Worm (Caenorhabditis elegans) whole organism, L1 larva: ENCODE results near the gene Y64G10A.2.
A peak's percentile ranks its signal among the peaks of the same experiment; 100 is the strongest.

Experiments
- F16B12.6 ChIP-seq: fragments of 150-350 bp; optimal IDR thresholded peaks from 2 replicates; lab custom pipeline; 2014; ENCODE audit warnings: missing biosample characterization, missing genetic modification characterization
- Y116A8C.19 ChIP-seq: sonication (generic microtip); optimal IDR thresholded peaks from 2 replicates; lab custom pipeline; 2016; ENCODE audit warnings: missing compliant biosample characterization, missing genetic modification characterization, borderline replicate concordance
- aha-1 ChIP-seq: fragments of 150-350 bp; optimal IDR thresholded peaks from 2 replicates; lab custom pipeline; 2014; ENCODE audit warnings: missing biosample characterization, missing genetic modification characterization
- ceh-82 ChIP-seq, 3 experiments: fragments of 150-350 bp in 1 of 3; sonication (generic microtip) in 2 of 3; optimal IDR thresholded peaks; 2 replicates each; lab custom pipeline; 2014 to 2017; ENCODE audit warnings: missing biosample characterization in 3 of 3, missing genetic modification characterization in 3 of 3
- ceh-90 ChIP-seq: sonication (generic microtip); optimal IDR thresholded peaks from 2 replicates; lab custom pipeline; 2016; ENCODE audit warnings: missing genetic modification characterization, missing compliant biosample characterization
- ces-1 ChIP-seq: fragments of 150-350 bp; optimal IDR thresholded peaks from 2 replicates; lab custom pipeline; 2014; ENCODE audit warnings: missing biosample characterization, missing genetic modification reagents, missing genetic modification characterization
- dsc-1 ChIP-seq: sonication (generic microtip); optimal IDR thresholded peaks from 2 replicates; lab custom pipeline; 2016; ENCODE audit warnings: mild to moderate bottlenecking, missing genetic modification characterization, missing compliant biosample characterization
- efl-1 ChIP-seq, 4 experiments: fragments of 150-350 bp; optimal IDR thresholded peaks in 3 of 4; peaks in 1 of 4; 1 replicate in 1 of 4; 2 replicates in 3 of 4; lab custom pipeline; 2014; ENCODE audit warnings: missing biosample characterization in 2 of 4, missing genetic modification characterization in 2 of 4, missing genetic modification reagents in 2 of 4
- egl-27 ChIP-seq, 2 experiments: fragments of 150-350 bp in 1 of 2; sonication (generic microtip); optimal IDR thresholded peaks; 3 replicates each; lab custom pipeline; 2017 to 2018; ENCODE audit warnings: missing biosample characterization in 2 of 2, missing genetic modification characterization in 2 of 2, missing genetic modification reagents in 2 of 2
- elt-2 ChIP-seq: sonication (generic microtip); optimal IDR thresholded peaks from 2 replicates; lab custom pipeline; 2016; ENCODE audit warnings: missing genetic modification characterization, mild to moderate bottlenecking, inconsistent platforms, missing compliant biosample characterization, missing genetic modification reagents
- elt-3 ChIP-seq, 6 experiments: fragments of 150-350 bp in 1 of 6; sonication (generic microtip); optimal IDR thresholded peaks; 2 replicates each; lab custom pipeline; 2017 to 2018; ENCODE audit warnings: missing biosample characterization in 6 of 6, missing genetic modification characterization in 6 of 6, inconsistent platforms in 1 of 6
- fkh-10 ChIP-seq: sonication (generic microtip); optimal IDR thresholded peaks from 2 replicates; lab custom pipeline; 2017; ENCODE audit warnings: missing biosample characterization, missing genetic modification reagents, missing genetic modification characterization
- fkh-8 ChIP-seq: sonication (generic microtip); optimal IDR thresholded peaks from 2 replicates; lab custom pipeline; 2016; ENCODE audit warnings: mild to moderate bottlenecking, missing genetic modification characterization, missing compliant biosample characterization
- fos-1 ChIP-seq: fragments of 150-350 bp; optimal IDR thresholded peaks from 2 replicates; lab custom pipeline; 2014; ENCODE audit warnings: missing biosample characterization, missing genetic modification characterization
- grh-1 ChIP-seq: fragments of 200-800 bp; sonication (Bioruptor generic); IDR thresholded peaks from 2 replicates; pipeline ENCODE4 v1.3.6; 2022; ENCODE audit warnings: missing genetic modification reagents, missing genetic modification characterization, missing compliant biosample characterization
- hlh-17 ChIP-seq: fragments of 200-800 bp; sonication (Bioruptor generic); optimal IDR thresholded peaks from 2 replicates; lab custom pipeline; 2018; ENCODE audit warnings: missing genetic modification characterization, mild to moderate bottlenecking, missing compliant biosample characterization, moderate library complexity, borderline replicate concordance
- hlh-4 ChIP-seq: sonication (generic microtip); optimal IDR thresholded peaks from 2 replicates; lab custom pipeline; 2016; ENCODE audit warnings: mild to moderate bottlenecking, missing genetic modification characterization, missing compliant biosample characterization
- hpl-2 ChIP-seq: fragments of 150-350 bp; optimal IDR thresholded peaks from 2 replicates; lab custom pipeline; 2014; ENCODE audit warnings: missing biosample characterization, missing genetic modification reagents, missing genetic modification characterization
- irx-1 ChIP-seq: sonication (generic microtip); optimal IDR thresholded peaks from 2 replicates; lab custom pipeline; 2016; ENCODE audit warnings: missing genetic modification characterization, missing compliant biosample characterization
- isw-1 ChIP-seq: fragments of 200-800 bp; sonication (Bioruptor generic); IDR thresholded peaks from 2 replicates; pipeline ENCODE4 v1.3.6; 2022; ENCODE audit warnings: missing genetic modification characterization, missing compliant biosample characterization
- lin-13 ChIP-seq: fragments of 150-350 bp; optimal IDR thresholded peaks from 2 replicates; lab custom pipeline; 2014; ENCODE audit warnings: missing biosample characterization, missing genetic modification reagents, missing genetic modification characterization
- lin-15B ChIP-seq: fragments of 150-350 bp; sonication (generic microtip); optimal IDR thresholded peaks from 3 replicates; lab custom pipeline; 2014; ENCODE audit warnings: missing biosample characterization, missing genetic modification characterization
- lin-39 ChIP-seq: fragments of 150-350 bp; optimal IDR thresholded peaks from 2 replicates; lab custom pipeline; 2014; ENCODE audit warnings: missing biosample characterization, missing genetic modification reagents, missing genetic modification characterization
- lir-3 ChIP-seq: sonication (generic microtip); optimal IDR thresholded peaks from 2 replicates; lab custom pipeline; 2016; ENCODE audit warnings: mild to moderate bottlenecking, missing genetic modification characterization, moderate library complexity, missing compliant biosample characterization; ENCODE audit not compliant: poor library complexity
- lsy-2 ChIP-seq, 2 experiments: fragments of 150-350 bp; optimal IDR thresholded peaks; 2 replicates each; lab custom pipeline; 2014; ENCODE audit warnings: missing biosample characterization in 2 of 2, missing genetic modification characterization in 2 of 2
- mdl-1 ChIP-seq, 2 experiments: fragments of 150-350 bp; optimal IDR thresholded peaks; 2 replicates each; lab custom pipeline; 2014 to 2017; ENCODE audit warnings: missing biosample characterization in 2 of 2, missing genetic modification characterization in 2 of 2, inconsistent platforms in 1 of 2
- mep-1 ChIP-seq: fragments of 150-350 bp; optimal IDR thresholded peaks from 2 replicates; lab custom pipeline; 2014; ENCODE audit warnings: missing biosample characterization, missing genetic modification characterization
- nhr-11 ChIP-seq: fragments of 150-350 bp; optimal IDR thresholded peaks from 2 replicates; lab custom pipeline; 2014; ENCODE audit warnings: missing biosample characterization, missing genetic modification characterization
- nhr-12 ChIP-seq: sonication (generic microtip); optimal IDR thresholded peaks from 2 replicates; lab custom pipeline; 2017; ENCODE audit warnings: missing biosample characterization, missing genetic modification characterization
- nhr-20 ChIP-seq: sonication (generic microtip); optimal IDR thresholded peaks from 2 replicates; lab custom pipeline; 2016; ENCODE audit warnings: mild to moderate bottlenecking, missing genetic modification characterization, missing compliant biosample characterization
- nhr-237 ChIP-seq: fragments of 150-350 bp; optimal IDR thresholded peaks from 2 replicates; lab custom pipeline; 2014; ENCODE audit warnings: missing biosample characterization, missing genetic modification characterization
- nhr-47 ChIP-seq: sonication (generic microtip); optimal IDR thresholded peaks from 2 replicates; lab custom pipeline; 2016; ENCODE audit warnings: mild to moderate bottlenecking, missing genetic modification characterization, moderate library complexity, missing compliant biosample characterization
- nhr-71 ChIP-seq: sonication (generic microtip); optimal IDR thresholded peaks from 2 replicates; lab custom pipeline; 2016; ENCODE audit warnings: mild to moderate bottlenecking, missing genetic modification characterization, moderate library complexity, missing compliant biosample characterization
- nhr-85 ChIP-seq: sonication (generic microtip); peaks from one replicate; lab custom pipeline; 2016; ENCODE audit warnings: missing genetic modification characterization, inconsistent platforms, missing compliant biosample characterization
- nhr-90 ChIP-seq: sonication (generic microtip); optimal IDR thresholded peaks from 2 replicates; lab custom pipeline; 2016; ENCODE audit warnings: mild to moderate bottlenecking, missing genetic modification characterization, missing compliant biosample characterization; ENCODE audit not compliant: poor library complexity
- pag-3 ChIP-seq: sonication (generic microtip); optimal IDR thresholded peaks from 2 replicates; lab custom pipeline; 2017; ENCODE audit warnings: missing genetic modification characterization, mild to moderate bottlenecking, missing compliant biosample characterization, antibody characterized with exemption, borderline replicate concordance; ENCODE audit not compliant: insufficient read depth
- pax-3 ChIP-seq: fragments of 200-800 bp; sonication (Bioruptor generic); optimal IDR thresholded peaks from 2 replicates; lab custom pipeline; 2018; ENCODE audit warnings: mild to moderate bottlenecking, missing genetic modification characterization, moderate library complexity, missing compliant biosample characterization
- rnt-1 ChIP-seq: sonication (generic microtip); optimal IDR thresholded peaks from 2 replicates; lab custom pipeline; 2016; ENCODE audit warnings: mild to moderate bottlenecking, missing genetic modification characterization, moderate library complexity, missing compliant biosample characterization
- snpc-4 ChIP-seq: fragments of 150-350 bp; optimal IDR thresholded peaks from 2 replicates; lab custom pipeline; 2014; ENCODE audit warnings: missing biosample characterization, missing genetic modification characterization
- sox-4 ChIP-seq: sonication (generic microtip); optimal IDR thresholded peaks from 2 replicates; lab custom pipeline; 2016; ENCODE audit warnings: missing genetic modification characterization, missing compliant biosample characterization
- sup-37 ChIP-seq: fragments of 200-800 bp; sonication (Bioruptor generic); optimal IDR thresholded peaks from 2 replicates; lab custom pipeline; 2018; ENCODE audit warnings: mild to moderate bottlenecking, missing genetic modification characterization, missing compliant biosample characterization
- tbx-2 ChIP-seq: sonication (generic microtip); optimal IDR thresholded peaks from 2 replicates; lab custom pipeline; 2016; ENCODE audit warnings: missing genetic modification characterization, missing compliant biosample characterization
- unc-130 ChIP-seq: fragments of 150-350 bp; optimal IDR thresholded peaks from 2 replicates; lab custom pipeline; 2017; ENCODE audit warnings: missing biosample characterization, missing genetic modification characterization, inconsistent platforms
- unc-30 ChIP-seq: sonication (generic microtip); optimal IDR thresholded peaks from 2 replicates; lab custom pipeline; 2017; ENCODE audit warnings: missing biosample characterization, missing genetic modification characterization
- unc-86 ChIP-seq: sonication (generic microtip); optimal IDR thresholded peaks from 2 replicates; lab custom pipeline; 2016; ENCODE audit warnings: missing genetic modification characterization, missing compliant biosample characterization
- unc-98 ChIP-seq: fragments of 200-800 bp; sonication (Bioruptor generic); IDR thresholded peaks from 2 replicates; pipeline ENCODE4 v1.3.6; 2022; ENCODE audit warnings: missing genetic modification characterization, missing compliant biosample characterization
- vab-15 ChIP-seq: sonication (generic microtip); optimal IDR thresholded peaks from 2 replicates; lab custom pipeline; 2017; ENCODE audit warnings: missing genotype, mild to moderate bottlenecking, missing genetic modification characterization, missing compliant biosample characterization
- xbp-1 ChIP-seq: sonication (generic microtip); optimal IDR thresholded peaks from 2 replicates; lab custom pipeline; 2016; ENCODE audit warnings: missing genetic modification characterization, missing compliant biosample characterization
- zip-4 ChIP-seq: fragments of 200-800 bp; sonication (Bioruptor generic); optimal IDR thresholded peaks from 2 replicates; lab custom pipeline; 2018; ENCODE audit warnings: mild to moderate bottlenecking, missing genetic modification characterization, moderate library complexity, missing compliant biosample characterization
- ztf-11 ChIP-seq, 2 experiments: sonication (generic microtip); optimal IDR thresholded peaks; 2 replicates each; lab custom pipeline; 2016 to 2017; ENCODE audit warnings: missing genetic modification characterization in 2 of 2, missing biosample characterization in 1 of 2, missing compliant biosample characterization in 1 of 2
- ztf-4 ChIP-seq: fragments of 150-350 bp; optimal IDR thresholded peaks from 2 replicates; lab custom pipeline; 2014; ENCODE audit warnings: missing biosample characterization, missing genetic modification characterization

Gene Y64G10A.2

DNA sequence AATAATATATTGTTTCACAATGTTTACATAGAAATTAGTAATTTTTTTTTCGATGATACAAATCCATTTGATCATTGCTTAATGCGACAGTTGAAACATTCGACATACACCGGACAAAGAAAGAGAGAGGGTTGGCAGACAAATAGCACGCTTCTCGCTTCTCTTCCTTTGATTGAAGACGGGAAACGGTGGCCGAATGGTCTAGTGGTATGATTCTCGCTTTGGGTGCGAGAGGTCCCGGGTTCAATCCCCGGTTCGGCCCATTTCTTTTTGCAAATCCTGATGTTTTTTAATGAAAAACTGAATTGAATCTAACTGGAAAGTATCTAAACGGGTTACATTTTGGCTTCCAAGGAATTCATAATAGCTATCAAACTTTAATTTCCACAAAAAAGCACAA, 19.3 kb downstream of the Y64G10A.2 start (continued):
- TF ChIP-seq grh-1 (GFP tag; lab: Robert Waterston, UW) (no peak), ces-1 (GFP tag; lab: Kevin White, UChicago) (no peak), fkh-8 (no peak), unc-98 (GFP tag; lab: Robert Waterston, UW) (no peak), dsc-1 (no peak), hlh-4 (no peak), ztf-4 (tag; lab: Kevin White, UChicago) (no peak), ceh-82 (tag; optimal IDR thresholded peaks at IDR 0.05; lab: Kevin White, UChicago) (peak in 1 of 3 experiments; percentile 17), tbx-2 (tag; lab: Kevin White, UChicago) (no peak), nhr-20 (tag; lab: Kevin White, UChicago) (peak; percentile 54), mep-1 (tag; lab: Kevin White, UChicago) (peak; percentile 29), vab-15 (tag; lab: Kevin White, UChicago) (no peak), unc-130 (tag; lab: Kevin White, UChicago) (no peak), sox-4 (tag; lab: Kevin White, UChicago) (no peak), lin-15B (no peak), irx-1 (no peak), hpl-2 (GFP tag; lab: Kevin White, UChicago) (no peak), elt-3 (tag; optimal IDR thresholded peaks at IDR 0.05; lab: Kevin White, UChicago) (no peak), lin-39 (no peak), nhr-237 (tag; lab: Kevin White, UChicago) (no peak), nhr-85 (no peak), lsy-2 (tag; optimal IDR thresholded peaks at IDR 0.05; lab: Kevin White, UChicago) (no peak), Y116A8C.19 (tag; lab: Kevin White, UChicago) (no peak), hlh-17 (GFP tag; lab: Kevin White, UChicago) (no peak), snpc-4 (no peak), mdl-1 (tag; optimal IDR thresholded peaks at IDR 0.05; lab: Kevin White, UChicago) (peak in 1 of 2 experiments; percentile 36), xbp-1 (no peak), unc-30 (no peak), ceh-90 (no peak), ztf-11 (tag; optimal IDR thresholded peaks at IDR 0.05; lab: Kevin White, UChicago) (no peak), pax-3 (tag; lab: Kevin White, UChicago) (no peak), lir-3 (tag; lab: Kevin White, UChicago) (no peak), aha-1 (tag; lab: Kevin White, UChicago) (no peak), sup-37 (GFP tag; lab: Kevin White, UChicago) (no peak), fkh-10 (GFP tag; lab: Kevin White, UChicago) (no peak), pag-3 (no peak)
- TF ChIP-seq, all 84 proteins: peak for 16

DNA sequence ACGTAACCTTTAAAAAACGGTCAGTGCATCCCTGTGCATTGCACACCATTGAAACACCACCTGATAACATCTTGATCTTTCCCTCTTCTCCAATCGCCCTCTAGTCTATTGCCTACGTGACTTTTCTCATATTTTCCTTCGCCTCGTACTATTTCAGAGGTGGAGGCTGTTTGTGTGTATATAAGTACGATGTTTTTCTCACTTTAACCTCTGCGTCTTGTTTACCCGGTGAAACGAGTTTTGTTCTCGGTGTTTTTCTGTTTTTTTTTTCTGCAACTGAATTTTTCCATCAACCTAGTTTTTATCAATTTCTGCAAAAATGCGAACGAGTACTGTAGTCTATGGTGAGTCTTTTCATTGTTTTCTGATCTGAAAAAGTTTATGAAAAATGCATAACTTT, 24.5 kb downstream of the Y64G10A.2 start, which contains the start of gene sqrd-1:
TSS of gene sqrd-1 (plus strand) at position 158 of the 400 bp plus-strand sequence.
- TF ChIP-seq elt-2 (tag; lab: Kevin White, UChicago) (no peak), pax-3 (tag; lab: Kevin White, UChicago) (no peak), nhr-47 (no peak), Y116A8C.19 (tag; lab: Kevin White, UChicago) (no peak), snpc-4 (no peak), nhr-90 (tag; lab: Kevin White, UChicago) (peak; percentile 9), irx-1 (no peak), nhr-237 (tag; lab: Kevin White, UChicago) (no peak), lsy-2 (tag; optimal IDR thresholded peaks at IDR 0.05; lab: Kevin White, UChicago) (peak in 1 of 2 experiments; percentile 26), rnt-1 (peak; percentile 40), F16B12.6 (tag; lab: Kevin White, UChicago) (no peak), nhr-71 (tag; lab: Kevin White, UChicago) (peak; percentile 24), ceh-90 (no peak), hlh-4 (no peak), mep-1 (tag; lab: Kevin White, UChicago) (peak; percentile 42), unc-130 (tag; lab: Kevin White, UChicago) (no peak), nhr-12 (tag; lab: Kevin White, UChicago) (no peak), unc-86 (tag; lab: Kevin White, UChicago) (no peak), egl-27 (tag; optimal IDR thresholded peaks at IDR 0.05; lab: Kevin White, UChicago) (no peak), lin-13 (GFP tag; lab: Kevin White, UChicago) (no peak), efl-1 (optimal IDR thresholded peaks at IDR 0.05; lab: Kevin White, UChicago) (peak in 1 of 2 experiments; percentile 21), efl-1 (GFP tag; optimal IDR thresholded peaks at IDR 0.05 in 1 of 2; lab: Kevin White, UChicago) (peak in 1 of 2 experiments; percentile 79), fkh-8 (no peak), nhr-11 (tag; lab: Kevin White, UChicago) (no peak), isw-1 (GFP tag; lab: Robert Waterston, UW) (no peak), zip-4 (no peak), elt-3 (tag; optimal IDR thresholded peaks at IDR 0.05; lab: Kevin White, UChicago) (no peak), fos-1 (no peak)
